Fruit fly (Drosophila melanogaster) whole organism: ENCODE measurements around the gene Lim3.

Source experiments
- CG8478 ChIP-seq: fragments of >200 bp; optimal IDR thresholded peaks from 2 replicates; lab custom pipeline; 2018; ENCODE audit warnings: inconsistent platforms
- Dll ChIP-seq: fragments of >200 bp; optimal IDR thresholded peaks from 2 replicates; lab custom pipeline; 2017
- EcR ChIP-seq, 2 experiments: fragments of >200 bp; optimal IDR thresholded peaks; 2 replicates each; lab custom pipeline; 2017; ENCODE audit warnings: missing biosample characterization in 2 of 2, missing genetic modification characterization in 2 of 2, missing genetic modification reagents in 2 of 2
- pan ChIP-seq: fragments of >200 bp; optimal IDR thresholded peaks from 2 replicates; lab custom pipeline; 2017
- psq ChIP-seq: fragments of >200 bp; optimal IDR thresholded peaks from 2 replicates; lab custom pipeline; 2017

- TF ChIP-seq psq, result no peak
- TF ChIP-seq CG8478, result no peak
- TF ChIP-seq pan, result no peak
- TF ChIP-seq Dll, result no peak
- no peak for TF ChIP-seq EcR (GFP tag; optimal IDR thresholded peaks at IDR 0.05; lab: Kevin White, UChicago)
Measured at dm6 chr2L:19096361-19096760, 11.9 kb downstream of the Lim3 start.
